Worm (Caenorhabditis elegans): Measurements from ENCODE around the gene clec-121.

Gene clec-121

ce11 chrII:3100546-3100945 is 1.6 kb upstream of the clec-121 start, which contains the start of gene srg-24:
Gene srg-24, minus strand, starts transcription at chrII:3100646.
- no peak for TF ChIP-seq lin-13 (GFP tag; optimal IDR thresholded peaks at IDR 0.05)
- TF ChIP-seq ceh-16 (tag; optimal IDR thresholded peaks at IDR 0.05): no peak
- TF ChIP-seq egl-27 (tag; optimal IDR thresholded peaks at IDR 0.05): no peak
- TF ChIP-seq fos-1 (tag; optimal IDR thresholded peaks at IDR 0.05): no peak
- no peak for TF ChIP-seq blmp-1 (tag; optimal IDR thresholded peaks at IDR 0.05; ENCODE audit: insufficient read depth)
- TF ChIP-seq unc-62 (GFP tag; optimal IDR thresholded peaks at IDR 0.05): no peak
- TF ChIP-seq nhr-12 (tag; optimal IDR thresholded peaks at IDR 0.05): no peak
- TF ChIP-seq nhr-237 (tag; optimal IDR thresholded peaks at IDR 0.05): no peak
- TF ChIP-seq nhr-10 (tag; optimal IDR thresholded peaks at IDR 0.05): no peak
- no peak for TF ChIP-seq elt-1 (tag; optimal IDR thresholded peaks at IDR 0.05)
- no peak for TF ChIP-seq lsy-2 (tag; optimal IDR thresholded peaks at IDR 0.05)

DNA sequence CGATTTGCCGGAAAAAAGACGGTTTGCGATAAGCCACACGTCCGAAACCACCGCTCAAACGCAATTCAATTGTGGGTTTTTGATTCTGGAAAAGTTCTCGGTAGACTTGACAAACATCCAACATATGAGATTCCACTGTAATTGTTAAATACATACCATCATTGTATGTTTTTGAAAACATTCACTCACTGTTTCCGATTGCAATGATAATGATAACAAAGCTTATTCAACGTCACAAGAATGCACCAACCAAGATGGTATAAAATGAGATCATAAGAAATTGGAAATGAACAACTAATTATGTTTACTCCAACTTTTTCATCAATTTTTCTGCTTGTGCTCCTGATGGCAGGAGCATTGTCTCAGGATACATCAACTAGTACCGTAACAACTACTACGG is 3.6 kb downstream of the clec-121 start, which contains the start of gene clec-122:
TSS of gene clec-122 (plus strand) at position 301 of the 400 bp plus-strand sequence.
- TF ChIP-seq ceh-82 (tag; optimal IDR thresholded peaks at IDR 0.05) (no peak), nhr-25 (tag; optimal IDR thresholded peaks at IDR 0.05) (no peak), ama-1 (optimal IDR thresholded peaks at IDR 0.05) (no peak), dmd-4 (tag; optimal IDR thresholded peaks at IDR 0.05) (no peak), aly-2 (tag; optimal IDR thresholded peaks at IDR 0.05) (no peak), mdl-1 (tag; optimal IDR thresholded peaks at IDR 0.05) (no peak), unc-55 (GFP tag; optimal IDR thresholded peaks at IDR 0.05) (no peak), crh-2 (tag; optimal IDR thresholded peaks at IDR 0.05) (no peak), egl-27 (tag; optimal IDR thresholded peaks at IDR 0.05) (no peak), lsy-2 (tag; optimal IDR thresholded peaks at IDR 0.05) (no peak), elt-1 (tag; optimal IDR thresholded peaks at IDR 0.05) (no peak), mab-5 (tag; optimal IDR thresholded peaks at IDR 0.05) (no peak), elt-3 (tag; optimal IDR thresholded peaks at IDR 0.05) (no peak), ztf-11 (tag; optimal IDR thresholded peaks at IDR 0.05) (no peak)

ce11 chrII:3108101-3108500 is 6.0 kb downstream of the clec-121 start:
- TF ChIP-seq gmeb-1 (tag; optimal IDR thresholded peaks at IDR 0.05): no peak
- TF ChIP-seq nhr-237 (tag; optimal IDR thresholded peaks at IDR 0.05): no peak
- no peak for TF ChIP-seq skn-1 (tag; optimal IDR thresholded peaks at IDR 0.05)
- TF ChIP-seq Y55F3AM.14 (GFP tag; optimal IDR thresholded peaks at IDR 0.05): no peak
- no peak for TF ChIP-seq alr-1 (tag; optimal IDR thresholded peaks at IDR 0.05)
- TF ChIP-seq dmd-4 (tag; optimal IDR thresholded peaks at IDR 0.05): no peak
- no peak for TF ChIP-seq ztf-4 (tag; optimal IDR thresholded peaks at IDR 0.05)

DNA sequence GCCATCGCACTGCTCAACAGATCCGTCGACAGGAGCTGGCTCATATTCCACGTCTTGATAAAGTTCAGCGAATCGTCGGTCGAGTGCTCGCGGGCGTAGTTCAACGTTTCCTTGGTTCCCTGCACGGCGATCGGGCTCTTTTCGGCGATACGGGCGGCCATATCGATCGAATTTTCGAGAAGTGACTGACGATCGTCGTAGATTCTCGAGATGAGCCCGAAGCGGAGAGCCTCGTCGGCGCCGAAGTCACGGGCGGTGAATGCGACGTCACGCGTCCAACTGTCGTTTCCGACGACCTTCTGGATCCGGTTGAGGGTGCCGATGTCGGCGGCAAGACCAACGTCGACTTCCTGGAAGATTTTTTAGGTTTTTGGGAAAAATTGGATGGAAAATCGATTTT is 7.4 kb downstream of the clec-121 start:
- TF ChIP-seq elt-3 (tag; optimal IDR thresholded peaks at IDR 0.05): no peak
- no peak for TF ChIP-seq gmeb-1 (tag; optimal IDR thresholded peaks at IDR 0.05)
- no peak for TF ChIP-seq peb-1 (tag; optimal IDR thresholded peaks at IDR 0.05)
- no peak for TF ChIP-seq nhr-237 (tag; optimal IDR thresholded peaks at IDR 0.05)
- TF ChIP-seq egl-27 (tag; optimal IDR thresholded peaks at IDR 0.05): no peak
- no peak for TF ChIP-seq ceh-16 (tag; optimal IDR thresholded peaks at IDR 0.05)
- no peak for TF ChIP-seq lin-11 (tag; optimal IDR thresholded peaks at IDR 0.05)
- no peak for TF ChIP-seq snpc-4 (tag; optimal IDR thresholded peaks at IDR 0.05)
- TF ChIP-seq mdl-1 (tag; optimal IDR thresholded peaks at IDR 0.05): no peak
- TF ChIP-seq blmp-1 (tag; optimal IDR thresholded peaks at IDR 0.05; ENCODE audit: insufficient read depth): no peak
- no peak for TF ChIP-seq aly-2 (tag; optimal IDR thresholded peaks at IDR 0.05)
- no peak for TF ChIP-seq ztf-1 (GFP tag; conservative IDR thresholded peaks at IDR 0.05)
- TF ChIP-seq nhr-21 (tag; optimal IDR thresholded peaks at IDR 0.05): no peak
- TF ChIP-seq dmd-4 (tag; optimal IDR thresholded peaks at IDR 0.05): no peak
- TF ChIP-seq nhr-6 (tag; optimal IDR thresholded peaks at IDR 0.05): no peak
- no peak for TF ChIP-seq R02D3.7 (tag; optimal IDR thresholded peaks at IDR 0.05)
- TF ChIP-seq lsy-2 (tag; optimal IDR thresholded peaks at IDR 0.05): no peak
- TF ChIP-seq lin-39 (tag; optimal IDR thresholded peaks at IDR 0.05): no peak
- no peak for TF ChIP-seq zag-1 (tag; optimal IDR thresholded peaks at IDR 0.05)
- no peak for TF ChIP-seq nhr-77 (tag; optimal IDR thresholded peaks at IDR 0.05)

ce11 chrII:3110099-3110498 is 8.0 kb downstream of the clec-121 start:
- no peak for TF ChIP-seq lsy-2 (tag; optimal IDR thresholded peaks at IDR 0.05)
- no peak for TF ChIP-seq ama-1 (optimal IDR thresholded peaks at IDR 0.05)

Measured in whole organism, L2 larva.